Fruit fly (Drosophila melanogaster) whole organism, prepupa: ENCODE data around the gene CG15258.
A peak's percentile ranks its signal among the peaks of the same experiment; 100 is the strongest.

Experiments used
- Blimp-1 ChIP-seq: fragments of 200-800 bp; sonication (Bioruptor generic); optimal IDR thresholded peaks from 3 replicates; lab custom pipeline; 2017; ENCODE audit warnings: missing biosample characterization, missing genetic modification characterization, mild to moderate bottlenecking, moderate library complexity, missing genetic modification reagents
- CG10631 ChIP-seq: fragments of 200-800 bp; sonication (Bioruptor generic); optimal IDR thresholded peaks from 2 replicates; lab custom pipeline; 2016; ENCODE audit warnings: missing biosample characterization, missing genetic modification characterization
- CG10669 ChIP-seq: fragments of 200-800 bp; sonication (Bioruptor generic); optimal IDR thresholded peaks from 3 replicates; lab custom pipeline; 2018; ENCODE audit warnings: missing biosample characterization, mild to moderate bottlenecking, missing genetic modification characterization, moderate library complexity
- CG11294 ChIP-seq: fragments of 200-800 bp; sonication (Bioruptor generic); IDR thresholded peaks from 2 replicates; pipeline ENCODE4 v1.3.6; 2022; ENCODE audit warnings: missing biosample characterization, missing genetic modification characterization
- CG11762 ChIP-seq: fragments of 200-800 bp; sonication (Bioruptor generic); optimal IDR thresholded peaks from 3 replicates; lab custom pipeline; 2016; ENCODE audit warnings: missing biosample characterization, missing genetic modification characterization; ENCODE audit not compliant: insufficient read depth
- CG11902 ChIP-seq: fragments of 200-800 bp; sonication (Bioruptor generic); optimal IDR thresholded peaks from 3 replicates; lab custom pipeline; 2016; ENCODE audit warnings: missing biosample characterization, missing genetic modification characterization
- CG15336 ChIP-seq: fragments of 200-800 bp; sonication (Bioruptor generic); IDR thresholded peaks from 2 replicates; pipeline ENCODE4 v1.3.6; 2022; ENCODE audit warnings: missing biosample characterization, missing genetic modification characterization
- CG16779 ChIP-seq: fragments of 200-800 bp; sonication (Bioruptor generic); optimal IDR thresholded peaks from 3 replicates; lab custom pipeline; 2017; ENCODE audit warnings: missing biosample characterization, mild to moderate bottlenecking, missing genetic modification characterization
- CG3032 ChIP-seq: fragments of 200-800 bp; optimal IDR thresholded peaks from 2 replicates; lab custom pipeline; 2019; ENCODE audit warnings: missing biosample characterization, mild to moderate bottlenecking, missing genetic modification characterization, moderate library complexity
- CG31627 ChIP-seq: fragments of 200-800 bp; sonication (Bioruptor generic); optimal IDR thresholded peaks from 3 replicates; lab custom pipeline; 2016; ENCODE audit warnings: missing biosample characterization, missing genetic modification characterization
- CG32006 ChIP-seq: fragments of 200-800 bp; sonication (Bioruptor generic); optimal IDR thresholded peaks from 3 replicates; lab custom pipeline; 2017; ENCODE audit warnings: missing biosample characterization, mild to moderate bottlenecking, missing genetic modification characterization
- CG34406 ChIP-seq: fragments of 200-800 bp; sonication (Bioruptor generic); optimal IDR thresholded peaks from 3 replicates; lab custom pipeline; 2016; ENCODE audit warnings: missing biosample characterization, missing genetic modification characterization
- CG3919 ChIP-seq: fragments of 200-800 bp; sonication (Bioruptor generic); optimal IDR thresholded peaks from 3 replicates; lab custom pipeline; 2016; ENCODE audit warnings: missing biosample characterization, missing genetic modification characterization
- CG4318 ChIP-seq: fragments of 200-800 bp; sonication (Bioruptor generic); optimal IDR thresholded peaks from 3 replicates; lab custom pipeline; 2017; ENCODE audit warnings: missing biosample characterization, mild to moderate bottlenecking, missing genetic modification characterization
- CG6163 ChIP-seq: fragments of 200-800 bp; sonication (Bioruptor generic); IDR thresholded peaks from 3 replicates; pipeline ENCODE4 v1.3.6; 2022; ENCODE audit warnings: missing biosample characterization, missing genetic modification characterization
- CG6276 ChIP-seq: fragments of 200-800 bp; sonication (Bioruptor generic); optimal IDR thresholded peaks from 2 replicates; lab custom pipeline; 2017; ENCODE audit warnings: missing biosample characterization, mild to moderate bottlenecking, missing genetic modification characterization
- CG6792 ChIP-seq: fragments of 200-800 bp; sonication (Bioruptor generic); optimal IDR thresholded peaks from 3 replicates; lab custom pipeline; 2016; ENCODE audit warnings: missing biosample characterization, missing genetic modification characterization
- CG6808 ChIP-seq: fragments of 200-800 bp; sonication (Bioruptor generic); optimal IDR thresholded peaks from 3 replicates; lab custom pipeline; 2017; ENCODE audit warnings: missing biosample characterization, missing genetic modification characterization, mild to moderate bottlenecking, moderate library complexity, missing genetic modification reagents
- CG6854 ChIP-seq: fragments of 200-800 bp; sonication (Bioruptor generic); optimal IDR thresholded peaks from 2 replicates; lab custom pipeline; 2017; ENCODE audit warnings: missing biosample characterization, mild to moderate bottlenecking, missing genetic modification characterization
- CG7368 ChIP-seq: fragments of 200-800 bp; sonication (Bioruptor generic); optimal IDR thresholded peaks from 3 replicates; lab custom pipeline; 2016; ENCODE audit warnings: missing biosample characterization, missing genetic modification characterization
- CG8632 ChIP-seq: fragments of 200-800 bp; sonication (Bioruptor generic); optimal IDR thresholded peaks from 3 replicates; lab custom pipeline; 2016; ENCODE audit warnings: missing biosample characterization, missing genetic modification characterization
- CG9139 ChIP-seq: fragments of 200-800 bp; sonication (Bioruptor generic); optimal IDR thresholded peaks from 3 replicates; lab custom pipeline; 2017; ENCODE audit warnings: missing biosample characterization, mild to moderate bottlenecking, missing genetic modification characterization
- Eip75B ChIP-seq: fragments of 200-800 bp; sonication (Bioruptor generic); optimal IDR thresholded peaks from 3 replicates; lab custom pipeline; 2016; ENCODE audit warnings: missing biosample characterization, missing genetic modification characterization
- Eip78C ChIP-seq: fragments of 200-800 bp; sonication (Bioruptor generic); peaks from one replicate; lab custom pipeline; 2016; ENCODE audit warnings: missing biosample characterization, missing genetic modification characterization
- Ets96B ChIP-seq: fragments of 200-800 bp; optimal IDR thresholded peaks from 2 replicates; lab custom pipeline; 2019; ENCODE audit warnings: missing biosample characterization, mild to moderate bottlenecking, missing genetic modification characterization, moderate library complexity
- Gug ChIP-seq: fragments of 200-800 bp; sonication (Bioruptor generic); IDR thresholded peaks from 2 replicates; pipeline ENCODE4 v1.3.6; 2022; ENCODE audit warnings: missing biosample characterization, missing genetic modification characterization
- Hr38 ChIP-seq: sonication (Bioruptor generic); optimal IDR thresholded peaks from 2 replicates; lab custom pipeline; 2016; ENCODE audit warnings: missing biosample characterization, missing genetic modification characterization
- Hr39 ChIP-seq: fragments of 200-800 bp; sonication (Bioruptor generic); optimal IDR thresholded peaks from 2 replicates; lab custom pipeline; 2016; ENCODE audit warnings: missing biosample characterization, missing genetic modification characterization
- Hr4 ChIP-seq: fragments of 200-800 bp; sonication (Bioruptor generic); optimal IDR thresholded peaks from 3 replicates; lab custom pipeline; 2016; ENCODE audit warnings: missing biosample characterization, missing genetic modification characterization
- Lpt ChIP-seq: fragments of 200-800 bp; sonication (Bioruptor generic); optimal IDR thresholded peaks from 3 replicates; lab custom pipeline; 2016; ENCODE audit warnings: missing biosample characterization, missing genetic modification characterization
- Met ChIP-seq: fragments of 200-800 bp; sonication (Bioruptor generic); optimal IDR thresholded peaks from 3 replicates; lab custom pipeline; 2016; ENCODE audit warnings: missing biosample characterization, missing genetic modification characterization
- Smox ChIP-seq: fragments of 200-800 bp; sonication (Bioruptor generic); optimal IDR thresholded peaks from 3 replicates; lab custom pipeline; 2016; ENCODE audit warnings: missing biosample characterization, missing genetic modification characterization
- achi ChIP-seq: fragments of 200-800 bp; sonication (Bioruptor generic); optimal IDR thresholded peaks from 3 replicates; lab custom pipeline; 2016; ENCODE audit warnings: missing biosample characterization, missing genetic modification characterization
- acj6 ChIP-seq: fragments of 200-800 bp; sonication (Bioruptor generic); optimal IDR thresholded peaks from 3 replicates; lab custom pipeline; 2016; ENCODE audit warnings: missing biosample characterization, missing genetic modification characterization
- cyc ChIP-seq: fragments of 200-800 bp; sonication (Bioruptor generic); optimal IDR thresholded peaks from 3 replicates; lab custom pipeline; 2016; ENCODE audit warnings: missing biosample characterization, missing genetic modification characterization
- dsx ChIP-seq: fragments of 200-800 bp; optimal IDR thresholded peaks from 3 replicates; lab custom pipeline; 2019; ENCODE audit warnings: missing biosample characterization, mild to moderate bottlenecking, missing genetic modification characterization, moderate library complexity; ENCODE audit not compliant: poor library complexity, severe bottlenecking
- eg ChIP-seq: fragments of 200-800 bp; sonication (Bioruptor generic); IDR thresholded peaks from 3 replicates; pipeline ENCODE4 v1.3.6; 2022; ENCODE audit warnings: missing biosample characterization, missing genetic modification characterization
- esn ChIP-seq: fragments of 200-800 bp; sonication (Bioruptor generic); optimal IDR thresholded peaks from 2 replicates; lab custom pipeline; 2016; ENCODE audit warnings: missing biosample characterization, mild to moderate bottlenecking, missing genetic modification characterization, moderate library complexity
- fkh ChIP-seq: fragments of 200-800 bp; sonication (Bioruptor generic); optimal IDR thresholded peaks from 3 replicates; lab custom pipeline; 2017; ENCODE audit warnings: missing biosample characterization, mild to moderate bottlenecking, missing genetic modification characterization, moderate library complexity
- lz ChIP-seq: fragments of 200-800 bp; sonication (Bioruptor generic); optimal IDR thresholded peaks from 3 replicates; lab custom pipeline; 2016; ENCODE audit warnings: missing biosample characterization, missing genetic modification characterization
- net ChIP-seq: fragments of 200-800 bp; sonication (Bioruptor generic); optimal IDR thresholded peaks from 3 replicates; lab custom pipeline; 2016; ENCODE audit warnings: missing biosample characterization, missing genetic modification characterization
- spab ChIP-seq: fragments of 200-800 bp; sonication (Bioruptor generic); optimal IDR thresholded peaks from 2 replicates; lab custom pipeline; 2017; ENCODE audit warnings: missing biosample characterization, mild to moderate bottlenecking, missing genetic modification characterization, missing genetic modification reagents
- ss ChIP-seq, 2 experiments: fragments of 200-800 bp; sonication (Bioruptor generic); optimal IDR thresholded peaks; 2 replicates in 1 of 2; 3 replicates in 1 of 2; lab custom pipeline; 2017 to 2018; ENCODE audit warnings: mild to moderate bottlenecking in 2 of 2, missing biosample characterization in 2 of 2, missing genetic modification characterization in 2 of 2, moderate library complexity in 1 of 2
- svp ChIP-seq: fragments of 200-800 bp; sonication (Bioruptor generic); peaks from one replicate; lab custom pipeline; 2016; ENCODE audit warnings: missing biosample characterization, missing genetic modification characterization
- topi ChIP-seq: fragments of 200-800 bp; sonication (Bioruptor generic); optimal IDR thresholded peaks from 3 replicates; lab custom pipeline; 2016; ENCODE audit warnings: missing biosample characterization, missing genetic modification characterization
- vri ChIP-seq: fragments of 200-800 bp; sonication (Bioruptor generic); optimal IDR thresholded peaks from 3 replicates; lab custom pipeline; 2016; ENCODE audit warnings: missing biosample characterization, mild to moderate bottlenecking, missing genetic modification characterization

Gene CG15258

dm6 chr2L:15392371-15392770 is 30.9 kb upstream of the CG15258 start (continued):
- TF ChIP-seq CG31627 (peak; percentile 21), vri (GFP tag; lab: Kevin White, UChicago) (no peak), cyc (GFP tag; lab: Kevin White, UChicago) (no peak), CG6854 (GFP tag; lab: Kevin White, UChicago) (no peak), CG34406 (GFP tag; lab: Kevin White, UChicago) (peak; percentile 49), spab (GFP tag; lab: Kevin White, UChicago) (peak; percentile 27), Lpt (peak; percentile 84), eg (peak; percentile 81), svp (GFP tag; lab: Kevin White, UChicago) (peak; percentile 30), CG3919 (GFP tag; lab: Kevin White, UChicago) (peak; percentile 35), Smox (GFP tag; lab: Kevin White, UChicago) (peak; percentile 28), Blimp-1 (GFP tag; lab: Kevin White, UChicago) (no peak), CG6276 (peak; percentile 71), CG8632 (peak; percentile 57), CG32006 (peak; percentile 93)

DNA sequence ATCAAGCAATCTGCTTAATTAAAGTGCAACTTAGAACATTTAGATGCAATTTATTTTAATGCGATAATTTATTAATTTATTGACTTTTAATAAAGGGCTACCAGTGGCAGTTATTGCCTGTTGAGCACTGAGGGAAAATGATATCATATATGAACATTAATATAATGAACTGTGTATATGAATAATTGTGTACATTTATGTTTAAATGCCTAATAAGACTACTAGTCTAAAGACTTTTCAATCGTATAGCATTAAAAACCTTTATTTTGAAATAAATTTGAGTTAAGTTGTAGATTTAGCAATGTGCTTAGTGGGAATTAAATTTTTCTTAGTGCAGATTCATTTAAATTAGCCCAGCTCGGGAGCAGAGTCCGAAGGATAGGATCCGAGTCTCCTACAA is 29.0 kb upstream of the CG15258 start:
- peak in 1 of 2 experiments; percentile 52 for TF ChIP-seq ss (GFP tag; optimal IDR thresholded peaks at IDR 0.05; lab: Kevin White, UChicago)
- TF ChIP-seq CG6792 (GFP tag; lab: Kevin White, UChicago) = no peak
- no peak for TF ChIP-seq eg
- no peak for TF ChIP-seq Hr39 (GFP tag; lab: Kevin White, UChicago)
- peak; percentile 73 for TF ChIP-seq Ets96B
- TF ChIP-seq achi (GFP tag; lab: Kevin White, UChicago) = no peak
- no peak for TF ChIP-seq CG16779 (tag; lab: Kevin White, UChicago)
- TF ChIP-seq dsx = peak; percentile 21
- TF ChIP-seq CG7368 = no peak
- TF ChIP-seq CG11294 (GFP tag; lab: Robert Waterston, UW) = no peak
- no peak for TF ChIP-seq Met
- TF ChIP-seq lz (GFP tag; lab: Kevin White, UChicago) = no peak
- TF ChIP-seq CG3032 = peak; percentile 65
- TF ChIP-seq spab (GFP tag; lab: Kevin White, UChicago) = peak; percentile 41
- TF ChIP-seq CG6808 (GFP tag; lab: Kevin White, UChicago) = peak; percentile 46
- no peak for TF ChIP-seq Hr38 (GFP tag; lab: Kevin White, UChicago)
- TF ChIP-seq Eip75B (GFP tag; lab: Kevin White, UChicago) = peak; percentile 6
- TF ChIP-seq Gug (GFP tag; lab: Robert Waterston, UW) = no peak
- TF ChIP-seq CG6276 = no peak
- TF ChIP-seq vri (GFP tag; lab: Kevin White, UChicago) = no peak
- no peak for TF ChIP-seq CG15336 (GFP tag; lab: Robert Waterston, UW)
- no peak for TF ChIP-seq fkh (GFP tag; lab: Kevin White, UChicago)
- TF ChIP-seq net = no peak
- TF ChIP-seq CG4318 = no peak
- peak; percentile 39 for TF ChIP-seq CG10631
- no peak for TF ChIP-seq CG11762 (GFP tag; lab: Kevin White, UChicago)
- TF ChIP-seq topi (GFP tag; lab: Kevin White, UChicago) = no peak
- no peak for TF ChIP-seq CG6854 (GFP tag; lab: Kevin White, UChicago)
- TF ChIP-seq Eip78C (GFP tag; lab: Kevin White, UChicago) = peak; percentile 82
- TF ChIP-seq CG3919 (GFP tag; lab: Kevin White, UChicago) = peak; percentile 28
- peak; percentile 61 for TF ChIP-seq CG10669 (GFP tag; lab: Kevin White, UChicago)
- no peak for TF ChIP-seq cyc (GFP tag; lab: Kevin White, UChicago)
- TF ChIP-seq Hr4 = no peak
- no peak for TF ChIP-seq acj6
- TF ChIP-seq esn = no peak
- peak; percentile 32 for TF ChIP-seq CG9139 (GFP tag; lab: Kevin White, UChicago)
- no peak for TF ChIP-seq CG6163 (GFP tag; lab: Robert Waterston, UW)
- no peak for TF ChIP-seq CG11902
